Worm (Caenorhabditis elegans) whole organism, late embryonic: ENCODE data around the gene scvp-1.

Source experiments
- C38D4.7 ChIP-seq: fragments of 200-800 bp; sonication (Bioruptor generic); optimal IDR thresholded peaks from 2 replicates; lab custom pipeline; 2018; ENCODE audit warnings: mild to moderate bottlenecking, missing genetic modification characterization, moderate library complexity, missing compliant biosample characterization
- F13H6.1 ChIP-seq: sonication (generic microtip); optimal IDR thresholded peaks from 2 replicates; lab custom pipeline; 2016; ENCODE audit warnings: missing genetic modification characterization, missing compliant biosample characterization
- ahr-1 ChIP-seq: sonication (generic microtip); optimal IDR thresholded peaks from 2 replicates; lab custom pipeline; 2016; ENCODE audit warnings: missing genetic modification characterization, missing compliant biosample characterization
- ceh-14 ChIP-seq: sonication (generic microtip); optimal IDR thresholded peaks from 2 replicates; lab custom pipeline; 2016; ENCODE audit warnings: missing genotype, missing genetic modification characterization, missing compliant biosample characterization
- ceh-18 ChIP-seq: sonication (generic microtip); optimal IDR thresholded peaks from 2 replicates; lab custom pipeline; 2016; ENCODE audit warnings: missing genetic modification characterization, missing compliant biosample characterization
- ceh-19 ChIP-seq: fragments of 200-800 bp; sonication (Bioruptor generic); optimal IDR thresholded peaks from 2 replicates; lab custom pipeline; 2018; ENCODE audit warnings: mild to moderate bottlenecking, missing genetic modification characterization, missing compliant biosample characterization
- ceh-22 ChIP-seq: sonication (generic microtip); optimal IDR thresholded peaks from 2 replicates; lab custom pipeline; 2017; ENCODE audit warnings: missing biosample characterization, missing genetic modification characterization
- ceh-31 ChIP-seq: sonication (generic microtip); optimal IDR thresholded peaks from 2 replicates; lab custom pipeline; 2016; ENCODE audit warnings: missing genetic modification characterization, missing compliant biosample characterization
- ceh-34 ChIP-seq: sonication (generic microtip); optimal IDR thresholded peaks from 2 replicates; lab custom pipeline; 2016; ENCODE audit warnings: mild to moderate bottlenecking, missing genetic modification characterization, missing compliant biosample characterization
- ceh-45 ChIP-seq: fragments of 200-800 bp; sonication (Bioruptor generic); IDR thresholded peaks from 2 replicates; pipeline ENCODE4 v1.3.6; 2022; ENCODE audit warnings: missing genetic modification reagents, missing genetic modification characterization, missing compliant biosample characterization
- ceh-9 ChIP-seq: sonication (generic microtip); optimal IDR thresholded peaks from 2 replicates; lab custom pipeline; 2016; ENCODE audit warnings: mild to moderate bottlenecking, missing genetic modification characterization, inconsistent platforms, missing compliant biosample characterization
- dmd-4 ChIP-seq: sonication (generic microtip); optimal IDR thresholded peaks from 2 replicates; lab custom pipeline; 2016; ENCODE audit warnings: borderline replicate concordance, missing genetic modification characterization, missing compliant biosample characterization
- dve-1 ChIP-seq: sonication (generic microtip); optimal IDR thresholded peaks from 2 replicates; lab custom pipeline; 2017; ENCODE audit warnings: antibody characterized with exemption, mild to moderate bottlenecking, missing genetic modification characterization, missing compliant biosample characterization
- ets-4 ChIP-seq: sonication (generic microtip); optimal IDR thresholded peaks from 2 replicates; lab custom pipeline; 2016; ENCODE audit warnings: missing genetic modification characterization, missing compliant biosample characterization
- fkh-10 ChIP-seq: fragments of 150-350 bp; optimal IDR thresholded peaks from 2 replicates; lab custom pipeline; 2014; ENCODE audit warnings: missing biosample characterization, missing genetic modification reagents, missing genetic modification characterization
- fkh-6 ChIP-seq: sonication (generic microtip); optimal IDR thresholded peaks from 2 replicates; lab custom pipeline; 2016; ENCODE audit warnings: missing genetic modification characterization, missing compliant biosample characterization
- gmeb-2 ChIP-seq: sonication (generic microtip); optimal IDR thresholded peaks from 2 replicates; lab custom pipeline; 2016; ENCODE audit warnings: missing genetic modification characterization, inconsistent platforms, missing compliant biosample characterization
- hlh-13 ChIP-seq: fragments of 200-800 bp; sonication (Bioruptor generic); optimal IDR thresholded peaks from 2 replicates; lab custom pipeline; 2018; ENCODE audit warnings: mild to moderate bottlenecking, missing genetic modification characterization, missing compliant biosample characterization
- hlh-30 ChIP-seq: sonication (generic microtip); optimal IDR thresholded peaks from 2 replicates; lab custom pipeline; 2017; ENCODE audit warnings: antibody characterized with exemption, missing genetic modification characterization, missing compliant biosample characterization; ENCODE audit not compliant: insufficient read depth
- hlh-6 ChIP-seq: sonication (generic microtip); optimal IDR thresholded peaks from 2 replicates; lab custom pipeline; 2016; ENCODE audit warnings: missing genotype, missing genetic modification characterization, missing compliant biosample characterization
- lim-6 ChIP-seq: sonication (generic microtip); optimal IDR thresholded peaks from 2 replicates; lab custom pipeline; 2016; ENCODE audit warnings: missing genetic modification characterization, missing compliant biosample characterization
- nfya-1 ChIP-seq: sonication (generic microtip); optimal IDR thresholded peaks from 2 replicates; lab custom pipeline; 2017; ENCODE audit warnings: missing genetic modification characterization, mild to moderate bottlenecking, missing compliant biosample characterization, antibody characterized with exemption, moderate library complexity
- nhr-11 ChIP-seq: fragments of 150-350 bp; optimal IDR thresholded peaks from 2 replicates; lab custom pipeline; 2014; ENCODE audit warnings: missing biosample characterization, missing genetic modification characterization
- nhr-232 ChIP-seq: sonication (generic microtip); optimal IDR thresholded peaks from 2 replicates; lab custom pipeline; 2016; ENCODE audit warnings: missing genetic modification characterization, missing compliant biosample characterization
- npax-4 ChIP-seq: sonication (generic microtip); optimal IDR thresholded peaks from 2 replicates; lab custom pipeline; 2016; ENCODE audit warnings: missing genetic modification characterization, missing compliant biosample characterization
- odd-2 ChIP-seq: sonication (generic microtip); optimal IDR thresholded peaks from 2 replicates; lab custom pipeline; 2017; ENCODE audit warnings: antibody characterized with exemption, mild to moderate bottlenecking, missing genetic modification characterization, missing compliant biosample characterization
- pax-1 ChIP-seq: fragments of 150-350 bp; optimal IDR thresholded peaks from 2 replicates; lab custom pipeline; 2014; ENCODE audit warnings: missing biosample characterization, missing genetic modification characterization
- pqm-1 ChIP-seq: sonication (generic microtip); optimal IDR thresholded peaks from 2 replicates; lab custom pipeline; 2016; ENCODE audit warnings: missing genetic modification characterization, missing compliant biosample characterization
- ref-2 ChIP-seq: sonication (generic microtip); optimal IDR thresholded peaks from 2 replicates; lab custom pipeline; 2016; ENCODE audit warnings: missing genetic modification characterization, missing compliant biosample characterization
- rnt-1 ChIP-seq: sonication (generic microtip); optimal IDR thresholded peaks from 2 replicates; lab custom pipeline; 2016; ENCODE audit warnings: missing genetic modification characterization, missing compliant biosample characterization
- sox-4 ChIP-seq: sonication (generic microtip); optimal IDR thresholded peaks from 2 replicates; lab custom pipeline; 2017; ENCODE audit warnings: mild to moderate bottlenecking, missing genetic modification characterization, inconsistent platforms, missing compliant biosample characterization
- tbx-2 ChIP-seq: sonication (generic microtip); optimal IDR thresholded peaks from 2 replicates; lab custom pipeline; 2016; ENCODE audit warnings: missing genetic modification characterization, missing compliant biosample characterization
- tbx-7 ChIP-seq: sonication (generic microtip); optimal IDR thresholded peaks from 2 replicates; lab custom pipeline; 2016; ENCODE audit warnings: missing genotype, missing genetic modification characterization, missing compliant biosample characterization
- ttx-3 ChIP-seq: sonication (generic microtip); optimal IDR thresholded peaks from 2 replicates; lab custom pipeline; 2016; ENCODE audit warnings: missing genetic modification reagents, missing genetic modification characterization, missing compliant biosample characterization
- unc-42 ChIP-seq: sonication (generic microtip); optimal IDR thresholded peaks from 2 replicates; lab custom pipeline; 2016; ENCODE audit warnings: missing genotype, missing genetic modification characterization, missing compliant biosample characterization
- unc-86 ChIP-seq: sonication (generic microtip); optimal IDR thresholded peaks from 2 replicates; lab custom pipeline; 2016; ENCODE audit warnings: missing genetic modification characterization, missing compliant biosample characterization
- zip-5 ChIP-seq: sonication (generic microtip); optimal IDR thresholded peaks from 2 replicates; lab custom pipeline; 2016; ENCODE audit warnings: missing genetic modification characterization, missing compliant biosample characterization

The scvp-1 gene

ce11 chrV:10931189-10931588 is at the start of gene scvp-1:
scvp-1 (minus strand) TSS chrV:10931289.
- no peak for TF ChIP-seq pqm-1
- TF ChIP-seq dmd-4 (tag; lab: Kevin White, UChicago) = no peak
- no peak for TF ChIP-seq F13H6.1 (tag; lab: Kevin White, UChicago)
- TF ChIP-seq nhr-232 = no peak
- no peak for TF ChIP-seq ceh-22
- TF ChIP-seq ttx-3 (tag; lab: Kevin White, UChicago) = no peak
- TF ChIP-seq ets-4 (tag; lab: Kevin White, UChicago) = no peak
- no peak for TF ChIP-seq gmeb-2 (tag; lab: Kevin White, UChicago)
- no peak for TF ChIP-seq C38D4.7 (GFP tag; lab: Kevin White, UChicago)
- no peak for TF ChIP-seq nfya-1

DNA sequence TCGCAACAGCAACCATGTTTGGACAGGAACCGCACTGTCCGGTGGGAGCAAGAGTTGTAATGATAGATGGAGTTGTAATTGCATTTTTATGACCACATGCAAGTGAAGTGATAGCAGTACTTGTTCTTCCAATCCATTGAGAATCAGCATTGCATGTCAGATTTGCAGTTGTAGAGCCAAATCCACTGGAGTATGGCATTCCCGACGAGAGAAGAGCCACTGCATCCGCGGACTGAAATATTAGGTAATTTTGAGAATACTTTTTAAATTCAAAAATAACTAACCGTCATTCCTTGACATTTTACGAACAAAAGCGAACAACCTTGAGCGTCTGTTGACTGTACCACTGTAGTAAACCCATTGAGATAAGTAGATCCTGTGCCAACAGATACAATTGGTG is 44.0 kb upstream of the scvp-1 start:
- no peak for TF ChIP-seq npax-4 (tag; lab: Kevin White, UChicago)
- no peak for TF ChIP-seq pqm-1
- TF ChIP-seq, all 69 proteins: peak for 0

DNA sequence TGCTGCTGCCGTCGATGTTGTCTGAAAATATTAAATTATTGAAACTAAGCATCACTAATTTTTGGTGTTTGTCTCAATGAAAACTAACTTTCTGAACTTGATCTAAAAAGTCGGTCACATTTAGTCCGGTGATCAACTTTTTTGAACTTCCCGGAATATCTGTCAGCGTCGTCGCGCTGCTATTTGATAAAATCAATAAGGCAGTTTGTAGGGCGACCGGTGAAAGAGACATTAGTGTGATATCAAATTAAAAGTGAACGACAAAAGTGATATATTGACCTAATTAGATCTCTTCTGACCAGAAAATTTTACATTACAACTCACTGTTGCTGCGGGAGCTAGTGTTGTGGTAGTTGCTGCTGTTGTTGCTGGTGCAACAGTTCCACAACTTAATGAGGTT is 39.8 kb upstream of the scvp-1 start:
- no peak for TF ChIP-seq ceh-18 (tag; lab: Kevin White, UChicago)
- TF ChIP-seq nhr-232 = no peak
- no peak for TF ChIP-seq hlh-13 (GFP tag; lab: Kevin White, UChicago)
- TF ChIP-seq ceh-14 = no peak
- TF ChIP-seq fkh-10 = no peak
- no peak for TF ChIP-seq ceh-45 (GFP tag; lab: Robert Waterston, UW)
- TF ChIP-seq fkh-6 (tag; lab: Kevin White, UChicago) = no peak
- TF ChIP-seq pqm-1 = no peak
- no peak for TF ChIP-seq zip-5 (tag; lab: Kevin White, UChicago)
- TF ChIP-seq ceh-34 (tag; lab: Kevin White, UChicago) = no peak

DNA sequence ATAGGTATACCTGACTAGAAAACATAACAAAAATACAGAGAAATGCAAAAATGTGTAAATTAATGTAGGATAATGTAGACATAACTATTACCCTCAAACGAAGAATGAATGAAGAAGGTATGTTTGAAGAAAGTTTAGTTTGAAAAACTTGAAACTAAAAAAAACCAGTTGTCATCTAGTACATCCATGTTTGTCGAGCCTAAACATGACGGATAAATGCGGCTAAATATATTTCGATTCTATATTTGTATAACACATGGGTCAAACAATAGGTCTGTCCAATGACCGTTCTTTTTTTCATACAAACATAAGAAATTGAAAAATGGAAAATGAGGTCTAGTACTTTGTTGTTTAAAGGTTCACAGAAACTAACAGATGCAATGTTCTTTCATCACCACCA is 39.0 kb upstream of the scvp-1 start, which contains the start of gene F17C11.22:
TSS of gene F17C11.22 (minus strand) at position 101 of the 400 bp plus-strand sequence.
- no peak for TF ChIP-seq hlh-6 (tag; lab: Kevin White, UChicago)
- TF ChIP-seq ref-2 (tag; lab: Kevin White, UChicago) = no peak

DNA sequence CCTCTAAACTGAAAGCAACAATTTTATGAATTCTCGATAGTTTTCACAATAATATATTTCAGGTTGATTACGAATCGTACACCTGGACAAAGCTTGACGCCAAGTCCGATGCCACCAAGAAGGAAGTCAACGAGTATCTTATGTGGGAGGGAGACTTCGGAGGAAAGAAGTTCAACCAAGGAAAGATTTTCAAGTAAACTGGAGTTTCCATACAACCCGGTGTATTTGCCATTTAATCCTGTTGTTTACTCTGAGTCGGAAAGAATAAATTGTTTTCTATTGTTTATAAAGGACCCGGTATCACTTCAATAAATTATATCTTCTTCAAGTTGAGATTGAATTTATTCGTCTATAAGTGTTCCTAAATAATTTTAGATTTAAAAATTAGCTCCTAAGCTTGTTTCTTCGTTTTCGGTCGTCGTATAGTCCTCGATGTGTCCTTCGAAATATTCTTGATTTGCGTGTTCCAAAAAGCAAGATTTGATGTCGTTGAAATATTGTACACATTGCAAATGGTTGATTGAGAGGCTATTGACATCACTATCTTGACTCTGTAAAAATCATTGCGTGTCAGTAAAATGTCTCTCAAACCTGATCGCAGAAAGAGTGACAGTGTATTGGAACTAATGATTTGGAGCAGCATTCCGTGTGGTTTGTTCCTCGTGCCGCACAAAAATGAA is 36.6 kb upstream of the scvp-1 start:
- TF ChIP-seq ref-2 (tag; lab: Kevin White, UChicago) = no peak
- TF ChIP-seq rnt-1 (tag; lab: Kevin White, UChicago) = no peak
- TF ChIP-seq dve-1 = no peak
- no peak for TF ChIP-seq nhr-11 (tag; lab: Kevin White, UChicago)
- no peak for TF ChIP-seq ceh-9 (tag; lab: Kevin White, UChicago)
- TF ChIP-seq ahr-1 (tag; lab: Kevin White, UChicago) = no peak
- no peak for TF ChIP-seq hlh-6 (tag; lab: Kevin White, UChicago)

ce11 chrV:10966874-10967273 is 35.8 kb upstream of the scvp-1 start:
- no peak for TF ChIP-seq lim-6
- no peak for TF ChIP-seq ahr-1 (tag; lab: Kevin White, UChicago)
- TF ChIP-seq tbx-2 (tag; lab: Kevin White, UChicago) = no peak
- TF ChIP-seq hlh-30 (tag; lab: Kevin White, UChicago) = no peak
- TF ChIP-seq unc-86 (tag; lab: Kevin White, UChicago) = no peak
- TF ChIP-seq sox-4 (tag; lab: Kevin White, UChicago) = no peak
- TF ChIP-seq C38D4.7 (GFP tag; lab: Kevin White, UChicago) = no peak
- TF ChIP-seq odd-2 = no peak
- no peak for TF ChIP-seq unc-42 (tag; lab: Kevin White, UChicago)
- no peak for TF ChIP-seq dve-1
- no peak for TF ChIP-seq nfya-1
- TF ChIP-seq pax-1 (tag; lab: Kevin White, UChicago) = no peak
- no peak for TF ChIP-seq tbx-7 (tag; lab: Kevin White, UChicago)
- no peak for TF ChIP-seq ceh-45 (GFP tag; lab: Robert Waterston, UW)
- no peak for TF ChIP-seq ceh-19 (GFP tag; lab: Kevin White, UChicago)
- no peak for TF ChIP-seq nhr-11 (tag; lab: Kevin White, UChicago)
- TF ChIP-seq ceh-31 (tag; lab: Kevin White, UChicago) = no peak
